Worm (Caenorhabditis elegans) whole organism, mixed stage, embryonic: Measurements from ENCODE around the gene Y22F5A.11.

Experiments
- blmp-1 ChIP-seq: fragments of 150-350 bp; optimal IDR thresholded peaks from 2 replicates; lab custom pipeline; 2014; ENCODE audit warnings: missing biosample characterization, missing genetic modification characterization
- cnd-1 ChIP-seq: fragments of 200-800 bp; sonication (Bioruptor generic); optimal IDR thresholded peaks from 2 replicates; lab custom pipeline; 2018; ENCODE audit warnings: mild to moderate bottlenecking, missing genetic modification characterization, missing compliant biosample characterization
- mep-1 ChIP-seq: fragments of 150-350 bp; optimal IDR thresholded peaks from 2 replicates; lab custom pipeline; 2017; ENCODE audit warnings: missing biosample characterization, missing genetic modification reagents, missing genetic modification characterization, inconsistent platforms
- sptf-1 ChIP-seq: sonication (generic microtip); optimal IDR thresholded peaks from 2 replicates; lab custom pipeline; 2017; ENCODE audit warnings: mild to moderate bottlenecking, missing genetic modification characterization, moderate library complexity, missing compliant biosample characterization
- unc-62 ChIP-seq: fragments of 150-350 bp; optimal IDR thresholded peaks from 2 replicates; lab custom pipeline; 2014; ENCODE audit warnings: missing biosample characterization, missing genetic modification reagents, missing genetic modification characterization

ce11 chrV:10275619-10276018 is at the start of gene Y22F5A.11:
- TF ChIP-seq cnd-1 (tag; lab: Kevin White, UChicago) (no peak), blmp-1 (no peak), sptf-1 (tag; lab: Kevin White, UChicago) (no peak), mep-1 (tag; lab: Kevin White, UChicago) (no peak), unc-62 (no peak)
